Worm (Caenorhabditis elegans): ENCODE data around the gene C44E12.1.

ce11 chrX:7585610-7586259 lies 11.0 kb upstream of the C44E12.1 start, which contains the start of gene adt-2:
- TF ChIP-seq cog-1 (tag; optimal IDR thresholded peaks at IDR 0.05), result no peak
- TF ChIP-seq flt-1 (GFP tag; IDR thresholded peaks at IDR 0.05), result no peak
- no peak for TF ChIP-seq ztf-29 (GFP tag; IDR thresholded peaks at IDR 0.05)
- no peak for TF ChIP-seq klf-2 (GFP tag; conservative IDR thresholded peaks at IDR 0.05)
- no peak for TF ChIP-seq ref-1 (GFP tag; conservative IDR thresholded peaks at IDR 0.05)
- TF ChIP-seq med-1 (GFP tag; optimal IDR thresholded peaks at IDR 0.05; ENCODE audit: insufficient read depth), result no peak
- no peak for TF ChIP-seq T22C8.4 (GFP tag; IDR thresholded peaks at IDR 0.05)
- TF ChIP-seq ztf-23 (GFP tag; IDR thresholded peaks at IDR 0.05), result no peak

All from whole organism, midembryonic.